Fruit fly (Drosophila melanogaster): ENCODE data around the gene Ir62a.

Ir62a gene

DNA sequence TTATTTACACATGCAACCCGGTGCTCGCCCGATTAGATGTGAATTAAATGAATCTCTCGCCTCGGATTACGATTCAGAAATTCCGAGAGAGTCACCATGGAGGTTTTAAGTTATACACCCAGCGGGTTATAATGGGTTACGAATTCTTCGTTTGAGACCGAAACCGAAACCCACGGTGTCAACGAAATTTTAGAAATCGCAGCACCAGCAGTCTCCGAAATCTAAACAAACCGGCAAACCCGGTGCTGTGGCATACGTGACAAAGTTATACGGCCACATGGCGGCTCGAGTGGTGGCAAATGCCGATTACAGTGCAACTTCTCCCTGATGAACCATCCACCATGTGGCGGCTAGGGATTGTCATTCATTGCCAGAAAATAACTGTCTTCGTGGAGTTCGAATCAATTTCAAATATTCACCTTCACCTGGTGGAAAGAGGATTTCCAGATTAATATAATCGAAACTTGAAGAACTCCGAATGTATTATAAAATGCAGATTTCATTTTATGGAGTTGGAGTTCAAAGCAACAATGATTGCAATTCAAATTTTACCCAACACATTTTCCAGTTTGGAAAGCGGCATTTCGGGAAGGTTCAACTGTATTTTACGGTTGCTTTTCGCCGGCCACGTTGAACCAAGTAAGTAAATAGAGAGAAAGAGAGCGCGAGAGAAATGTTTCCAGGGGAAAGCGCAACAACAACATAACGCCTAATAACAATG lies 15.1 kb downstream of the Ir62a start (continued):
- TF ChIP-seq danr (GFP tag; IDR thresholded peaks at IDR 0.05) (peak; percentile 42; the same call in 1 of the 2 replicates), fd64A (GFP tag; optimal IDR thresholded peaks at IDR 0.05) (peak; percentile 52), hkb (optimal IDR thresholded peaks at IDR 0.05) (no peak), hkb (GFP tag; IDR thresholded peaks at IDR 0.05) (peak; percentile 69), Eip74EF (GFP tag; optimal IDR thresholded peaks at IDR 0.05) (peak in 1 of 2 experiments; percentile 75), wor (GFP tag; IDR thresholded peaks at IDR 0.05) (peak; percentile 76), CG15514 (GFP tag; optimal IDR thresholded peaks at IDR 0.05) (no peak), CG1647 (GFP tag; optimal IDR thresholded peaks at IDR 0.05) (no peak), slou (GFP tag; optimal IDR thresholded peaks at IDR 0.05) (no peak), CG4707 (GFP tag; optimal IDR thresholded peaks at IDR 0.05) (peak; percentile 34), B-H1 (GFP tag; IDR thresholded peaks at IDR 0.05) (peak; percentile 35; the same call in 2 of the 3 replicates), Neu2 (GFP tag; optimal IDR thresholded peaks at IDR 0.05; ENCODE audit: borderline replicate concordance) (no peak), wek (GFP tag; optimal IDR thresholded peaks at IDR 0.05) (no peak), nerfin-2 (GFP tag; IDR thresholded peaks at IDR 0.05; ENCODE audit: partially characterized antibody) (no peak), gcm2 (GFP tag; optimal IDR thresholded peaks at IDR 0.05) (peak; percentile 28), CG4424 (GFP tag; optimal IDR thresholded peaks at IDR 0.05) (peak; percentile 74), CG10274 (GFP tag; optimal IDR thresholded peaks at IDR 0.05) (peak; percentile 49), Camta (GFP tag; optimal IDR thresholded peaks at IDR 0.05) (peak; percentile 60), cad (GFP tag; optimal IDR thresholded peaks at IDR 0.05) (no peak), Oli (tag; optimal IDR thresholded peaks at IDR 0.05) (peak; percentile 82), az2 (GFP tag; optimal IDR thresholded peaks at IDR 0.05) (peak; percentile 78), CG6175 (GFP tag; IDR thresholded peaks at IDR 0.05) (no peak), twi (tag; optimal IDR thresholded peaks at IDR 0.05) (peak; percentile 76), jing (GFP tag; optimal IDR thresholded peaks at IDR 0.05) (peak; percentile 51), ro (GFP tag; IDR thresholded peaks at IDR 0.05) (no peak), peb (GFP tag; IDR thresholded peaks at IDR 0.05) (peak; percentile 47; the same call in 1 of the 2 replicates), stwl (tag; optimal IDR thresholded peaks at IDR 0.05) (no peak), Trl (optimal IDR thresholded peaks at IDR 0.05) (peak; percentile 18 to 37), Trl (GFP tag; optimal IDR thresholded peaks at IDR 0.05) (peak; percentile 61), CG11560 (tag; IDR thresholded peaks at IDR 0.05) (no peak), sim (GFP tag; IDR thresholded peaks at IDR 0.05) (0 out of 2 replicates have a peak, but pooled peaks have one; percentile 6), bbx (GFP tag; IDR thresholded peaks at IDR 0.05; ENCODE audit: partially characterized antibody) (no peak), CG17568 (GFP tag; optimal IDR thresholded peaks at IDR 0.05) (peak; percentile 32), CG14710 (tag; optimal IDR thresholded peaks at IDR 0.05) (peak; percentile 67), ewg (GFP tag; optimal IDR thresholded peaks at IDR 0.05) (peak; percentile 63), z (GFP tag; IDR thresholded peaks at IDR 0.05) (no peak), CG11456 (GFP tag; IDR thresholded peaks at IDR 0.05) (no peak), Stat92E (GFP tag; optimal IDR thresholded peaks at IDR 0.05) (peak in 1 of 3 experiments; percentile 30), hth (optimal IDR thresholded peaks at IDR 0.05) (no peak), slbo (GFP tag; IDR thresholded peaks at IDR 0.05) (peak; percentile 48; the same call in 1 of the 2 replicates), Bgb (GFP tag; IDR thresholded peaks at IDR 0.05; ENCODE audit: partially characterized antibody) (no peak), CG4730 (GFP tag; IDR thresholded peaks at IDR 0.05) (peak; percentile 41), repo (GFP tag; optimal IDR thresholded peaks at IDR 0.05) (peak; percentile 43), Rx (GFP tag; IDR thresholded peaks at IDR 0.05) (peak; percentile 39; the same call in 1 of the 2 replicates), CG33213 (GFP tag; optimal IDR thresholded peaks at IDR 0.05) (peak; percentile 48), TFAM (GFP tag; optimal IDR thresholded peaks at IDR 0.05) (no peak), CG2120 (GFP tag; optimal IDR thresholded peaks at IDR 0.05) (peak; percentile 64), Antp (GFP tag; optimal IDR thresholded peaks at IDR 0.05) (peak; percentile 68), CHES-1-like (GFP tag; optimal IDR thresholded peaks at IDR 0.05) (peak; percentile 62), CG2712 (tag; optimal IDR thresholded peaks at IDR 0.05) (peak; percentile 85)
